Fruit fly (Drosophila melanogaster) whole organism, prepupa: ENCODE data around the gene Catsup.

Experiments used
- CG1621 ChIP-seq: fragments of 200-800 bp; sonication (Bioruptor generic); optimal IDR thresholded peaks from 3 replicates; lab custom pipeline; 2018; ENCODE audit warnings: missing biosample characterization, mild to moderate bottlenecking, missing genetic modification characterization
- CG4318 ChIP-seq: fragments of 200-800 bp; sonication (Bioruptor generic); optimal IDR thresholded peaks from 3 replicates; lab custom pipeline; 2017; ENCODE audit warnings: missing biosample characterization, mild to moderate bottlenecking, missing genetic modification characterization
- CG8632 ChIP-seq: fragments of 200-800 bp; sonication (Bioruptor generic); optimal IDR thresholded peaks from 3 replicates; lab custom pipeline; 2016; ENCODE audit warnings: missing biosample characterization, missing genetic modification characterization
- Gug ChIP-seq: fragments of 200-800 bp; sonication (Bioruptor generic); IDR thresholded peaks from 2 replicates; pipeline ENCODE4 v1.3.6; 2022; ENCODE audit warnings: missing biosample characterization, missing genetic modification characterization
- Hr39 ChIP-seq: fragments of 200-800 bp; sonication (Bioruptor generic); optimal IDR thresholded peaks from 2 replicates; lab custom pipeline; 2016; ENCODE audit warnings: missing biosample characterization, missing genetic modification characterization
- eg ChIP-seq: fragments of 200-800 bp; sonication (Bioruptor generic); IDR thresholded peaks from 3 replicates; pipeline ENCODE4 v1.3.6; 2022; ENCODE audit warnings: missing biosample characterization, missing genetic modification characterization
- spab ChIP-seq: fragments of 200-800 bp; sonication (Bioruptor generic); optimal IDR thresholded peaks from 2 replicates; lab custom pipeline; 2017; ENCODE audit warnings: missing biosample characterization, mild to moderate bottlenecking, missing genetic modification characterization, missing genetic modification reagents
- vri ChIP-seq: fragments of 200-800 bp; sonication (Bioruptor generic); optimal IDR thresholded peaks from 3 replicates; lab custom pipeline; 2016; ENCODE audit warnings: missing biosample characterization, mild to moderate bottlenecking, missing genetic modification characterization

dm6 chr2L:19063090-19063692, 21.5 kb downstream of the Catsup start, which contains the start of gene Dus4:
- TF ChIP-seq CG4318 (GFP tag; lab: Kevin White, UChicago): no peak
- TF ChIP-seq CG1621 (tag; lab: Kevin White, UChicago): no peak
- no peak for TF ChIP-seq CG8632 (GFP tag; lab: Kevin White, UChicago)
- TF ChIP-seq Hr39 (GFP tag; lab: Kevin White, UChicago): no peak
- TF ChIP-seq Gug (GFP tag; lab: Robert Waterston, UW): no peak
- TF ChIP-seq vri (GFP tag; lab: Kevin White, UChicago): no peak
- no peak for TF ChIP-seq eg (GFP tag; lab: Robert Waterston, UW)
- TF ChIP-seq spab (GFP tag; lab: Kevin White, UChicago): no peak
